Worm (Caenorhabditis elegans): ENCODE measurements around the gene cox-5A.

cox-5A gene

DNA sequence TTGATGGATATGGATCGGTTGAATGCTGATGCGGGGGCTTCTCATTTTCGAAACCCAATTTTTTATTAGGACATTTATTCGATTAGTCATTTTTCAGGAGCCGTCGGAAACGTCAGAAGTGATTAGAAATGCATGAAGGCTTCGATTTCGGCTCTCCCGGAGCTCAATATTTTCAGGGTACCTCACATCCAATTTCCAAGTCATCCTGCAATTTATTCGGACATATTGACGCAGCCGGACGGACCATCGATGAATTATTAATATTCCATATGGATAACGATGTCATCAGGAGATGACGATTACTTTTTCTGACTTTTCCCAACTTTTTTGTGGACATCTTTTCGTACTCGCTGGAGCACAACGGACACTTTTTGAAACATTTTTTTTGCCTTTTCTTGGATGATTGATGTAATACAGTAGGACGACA, 1.3 kb downstream of the cox-5A start (continued):
- 0 out of 2 replicates have a peak, but pooled peaks have one; percentile 9 for TF ChIP-seq ceh-91 (GFP tag; IDR thresholded peaks at IDR 0.05)
- TF ChIP-seq lag-1 (GFP tag; IDR thresholded peaks at IDR 0.05), result no peak
- no peak for TF ChIP-seq nfya-1 (tag; optimal IDR thresholded peaks at IDR 0.05; ENCODE audit: borderline replicate concordance, insufficient read depth)
- peak; percentile 75 for TF ChIP-seq B0035.1 (tag; optimal IDR thresholded peaks at IDR 0.05)
- peak; percentile 73 for TF ChIP-seq atf-7 (tag; optimal IDR thresholded peaks at IDR 0.05)
- no peak for TF ChIP-seq F57C9.4 (tag; optimal IDR thresholded peaks at IDR 0.05)
- no peak for TF ChIP-seq Y53F4B.3 (GFP tag; IDR thresholded peaks at IDR 0.05)
- TF ChIP-seq F37B4.10 (GFP tag; IDR thresholded peaks at IDR 0.05), result no peak
- TF ChIP-seq Y53G8AR.9 (GFP tag; conservative IDR thresholded peaks at IDR 0.05), result peak; percentile 77
- TF ChIP-seq F33H1.4 (GFP tag; IDR thresholded peaks at IDR 0.05), result 0 out of 2 replicates have a peak, but pooled peaks have one; percentile 18
- peak; percentile 53 for TF ChIP-seq ztf-26 (tag; optimal IDR thresholded peaks at IDR 0.05)
- no peak for TF ChIP-seq snpc-3.4 (tag; optimal IDR thresholded peaks at IDR 0.05)
- TF ChIP-seq mxl-1 (tag; optimal IDR thresholded peaks at IDR 0.05), result no peak
- TF ChIP-seq attf-5 (GFP tag; optimal IDR thresholded peaks at IDR 0.05), result peak; percentile 7
- TF ChIP-seq sea-2 (GFP tag; IDR thresholded peaks at IDR 0.05), result no peak
- no peak for TF ChIP-seq hmg-20 (GFP tag; IDR thresholded peaks at IDR 0.05)
- TF ChIP-seq B0019.2 (GFP tag; conservative IDR thresholded peaks at IDR 0.05), result no peak
- TF ChIP-seq ccch-3 (GFP tag; optimal IDR thresholded peaks at IDR 0.05), result no peak
- TF ChIP-seq hrde-1 (tag; optimal IDR thresholded peaks at IDR 0.05; ENCODE audit: borderline replicate concordance), result peak; percentile 79
- TF ChIP-seq akir-1 (GFP tag; optimal IDR thresholded peaks at IDR 0.05), result no peak
- peak; percentile 79 for TF ChIP-seq Y95B8A.8 (GFP tag; IDR thresholded peaks at IDR 0.05)
- TF ChIP-seq madf-6 (GFP tag; IDR thresholded peaks at IDR 0.05), result peak; percentile 66
- no peak for TF ChIP-seq K11D2.4 (GFP tag; IDR thresholded peaks at IDR 0.05)
- no peak for TF ChIP-seq egl-44 (GFP tag; IDR thresholded peaks at IDR 0.05)
- TF ChIP-seq T07F8.4 (tag; optimal IDR thresholded peaks at IDR 0.05), result no peak
- TF ChIP-seq mcd-1 (GFP tag; IDR thresholded peaks at IDR 0.05), result peak; percentile 51; the same call in 1 of the 2 replicates
- no peak for TF ChIP-seq ceh-40 (GFP tag; IDR thresholded peaks at IDR 0.05)
- peak; percentile 37; the same call in 1 of the 2 replicates for TF ChIP-seq dox-1 (GFP tag; IDR thresholded peaks at IDR 0.05)
- TF ChIP-seq F49E8.2 (tag; optimal IDR thresholded peaks at IDR 0.05; ENCODE audit: insufficient read depth), result peak; percentile 83
- TF ChIP-seq hsf-1 (GFP tag; IDR thresholded peaks at IDR 0.05), result peak; percentile 47; the same call in 1 of the 2 replicates
- no peak for TF ChIP-seq lir-1 (GFP tag; conservative IDR thresholded peaks at IDR 0.05)
- TF ChIP-seq F23B12.7 (tag; optimal IDR thresholded peaks at IDR 0.05; ENCODE audit: insufficient read depth), result no peak
- TF ChIP-seq sptf-2 (GFP tag; optimal IDR thresholded peaks at IDR 0.05), result no peak
- TF ChIP-seq cebp-2 (GFP tag; IDR thresholded peaks at IDR 0.05), result peak; percentile 86; the same call in 1 of the 2 replicates
- no peak for TF ChIP-seq zfh-2 (GFP tag; conservative IDR thresholded peaks at IDR 0.05)
- TF ChIP-seq ztf-18 (tag; optimal IDR thresholded peaks at IDR 0.05), result no peak
- no peak for TF ChIP-seq somi-1 (GFP tag; optimal IDR thresholded peaks at IDR 0.05)
- TF ChIP-seq him-1 (tag; optimal IDR thresholded peaks at IDR 0.05), result no peak
- 0 out of 2 replicates have a peak, but pooled peaks have one; percentile 65 for TF ChIP-seq pbrm-1 (GFP tag; IDR thresholded peaks at IDR 0.05)
- TF ChIP-seq nhr-90 (tag; optimal IDR thresholded peaks at IDR 0.05), result peak; percentile 55
- TF ChIP-seq T26A5.8 (tag; optimal IDR thresholded peaks at IDR 0.05), result no peak
- peak; percentile 83 for TF ChIP-seq B0336.3 (GFP tag; IDR thresholded peaks at IDR 0.05)
- TF ChIP-seq egrh-3 (GFP tag; IDR thresholded peaks at IDR 0.05), result no peak
- no peak for TF ChIP-seq B0261.1 (tag; optimal IDR thresholded peaks at IDR 0.05)
- no peak for TF ChIP-seq madf-3 (GFP tag; IDR thresholded peaks at IDR 0.05)
- TF ChIP-seq rec-8 (tag; optimal IDR thresholded peaks at IDR 0.05), result no peak
- peak; percentile 68 for TF ChIP-seq F52B5.7 (tag; optimal IDR thresholded peaks at IDR 0.05)
- TF ChIP-seq ZK185.1 (tag; optimal IDR thresholded peaks at IDR 0.05; ENCODE audit: poor library complexity, severe bottlenecking), result no peak
